Worm (Caenorhabditis elegans) whole organism, L2 larva: Measurements from ENCODE around the gene glb-29.

Source experiments
- C34F6.9 ChIP-seq: fragments of 150-350 bp; optimal IDR thresholded peaks from 2 replicates; lab custom pipeline; 2014; ENCODE audit warnings: missing biosample characterization, missing genetic modification characterization
- F13H6.1 ChIP-seq: sonication (generic microtip); optimal IDR thresholded peaks from 2 replicates; lab custom pipeline; 2016; ENCODE audit warnings: missing genetic modification characterization, missing compliant biosample characterization
- R02D3.7 ChIP-seq: fragments of 150-350 bp; optimal IDR thresholded peaks from 2 replicates; lab custom pipeline; 2014; ENCODE audit warnings: missing biosample characterization, missing genetic modification characterization
- Y55F3AM.14 ChIP-seq: fragments of 200-800 bp; sonication (Bioruptor generic); optimal IDR thresholded peaks from 2 replicates; lab custom pipeline; 2018; ENCODE audit warnings: mild to moderate bottlenecking, missing genetic modification characterization, missing compliant biosample characterization
- ZK546.5 ChIP-seq: sonication (generic microtip); optimal IDR thresholded peaks from 2 replicates; lab custom pipeline; 2017; ENCODE audit warnings: missing biosample characterization, missing genetic modification characterization
- alr-1 ChIP-seq: fragments of 150-350 bp; optimal IDR thresholded peaks from 2 replicates; lab custom pipeline; 2014; ENCODE audit warnings: missing biosample characterization, missing genetic modification characterization
- aly-2 ChIP-seq: fragments of 150-350 bp; optimal IDR thresholded peaks from 2 replicates; lab custom pipeline; 2014; ENCODE audit warnings: missing biosample characterization, missing genetic modification characterization
- ceh-16 ChIP-seq: fragments of 150-350 bp; optimal IDR thresholded peaks from 2 replicates; lab custom pipeline; 2014; ENCODE audit warnings: missing biosample characterization, missing genetic modification characterization
- ceh-82 ChIP-seq: fragments of 150-350 bp; optimal IDR thresholded peaks from 2 replicates; lab custom pipeline; 2014; ENCODE audit warnings: missing biosample characterization, missing genetic modification characterization
- crh-2 ChIP-seq: sonication (generic microtip); optimal IDR thresholded peaks from 2 replicates; lab custom pipeline; 2017; ENCODE audit warnings: missing biosample characterization, missing genetic modification characterization
- dmd-4 ChIP-seq: sonication (generic microtip); optimal IDR thresholded peaks from 2 replicates; lab custom pipeline; 2017; ENCODE audit warnings: missing biosample characterization, missing genetic modification characterization
- elt-3 ChIP-seq: sonication (generic microtip); optimal IDR thresholded peaks from 2 replicates; lab custom pipeline; 2017; ENCODE audit warnings: missing biosample characterization, missing genetic modification characterization
- fos-1 ChIP-seq: fragments of 150-350 bp; optimal IDR thresholded peaks from 2 replicates; lab custom pipeline; 2014; ENCODE audit warnings: missing biosample characterization, missing genetic modification characterization
- gmeb-1 ChIP-seq: fragments of 150-350 bp; optimal IDR thresholded peaks from 2 replicates; lab custom pipeline; 2014; ENCODE audit warnings: missing biosample characterization, missing genetic modification characterization
- lin-11 ChIP-seq: fragments of 150-350 bp; sonication (generic microtip); optimal IDR thresholded peaks from 2 replicates; lab custom pipeline; 2014; ENCODE audit warnings: missing biosample characterization, missing genetic modification characterization, inconsistent platforms, mixed read lengths
- lin-39 ChIP-seq: fragments of 150-350 bp; optimal IDR thresholded peaks from 2 replicates; lab custom pipeline; 2014; ENCODE audit warnings: missing biosample characterization, missing genetic modification reagents, missing genetic modification characterization
- mab-5 ChIP-seq: fragments of 150-350 bp; optimal IDR thresholded peaks from 2 replicates; lab custom pipeline; 2014; ENCODE audit warnings: missing biosample characterization, missing genetic modification characterization
- mdl-1 ChIP-seq, 2 experiments: fragments of 150-350 bp in 1 of 2; sonication (generic microtip) in 1 of 2; optimal IDR thresholded peaks; 2 replicates each; lab custom pipeline; 2017; ENCODE audit warnings: missing biosample characterization in 2 of 2, missing genetic modification characterization in 2 of 2
- nhr-12 ChIP-seq: fragments of 150-350 bp; optimal IDR thresholded peaks from 2 replicates; lab custom pipeline; 2014; ENCODE audit warnings: missing biosample characterization, missing genetic modification characterization
- nhr-129 ChIP-seq: fragments of 150-350 bp; optimal IDR thresholded peaks from 2 replicates; lab custom pipeline; 2014; ENCODE audit warnings: missing biosample characterization, missing genetic modification characterization
- nhr-21 ChIP-seq: fragments of 150-350 bp; optimal IDR thresholded peaks from 2 replicates; lab custom pipeline; 2014; ENCODE audit warnings: missing biosample characterization, missing genetic modification characterization
- nhr-23 ChIP-seq: fragments of 150-350 bp; optimal IDR thresholded peaks from 2 replicates; lab custom pipeline; 2014; ENCODE audit warnings: missing biosample characterization, missing genetic modification reagents, missing genetic modification characterization
- nhr-25 ChIP-seq: fragments of 150-350 bp; sonication (generic microtip); optimal IDR thresholded peaks from 3 replicates; lab custom pipeline; 2014; ENCODE audit warnings: missing biosample characterization, missing genetic modification characterization
- nhr-6 ChIP-seq: fragments of 150-350 bp; optimal IDR thresholded peaks from 2 replicates; lab custom pipeline; 2014; ENCODE audit warnings: missing biosample characterization, missing genetic modification characterization
- nhr-77 ChIP-seq: fragments of 150-350 bp; optimal IDR thresholded peaks from 2 replicates; lab custom pipeline; 2014; ENCODE audit warnings: missing biosample characterization, missing genetic modification characterization
- sem-4 ChIP-seq: fragments of 150-350 bp; optimal IDR thresholded peaks from 2 replicates; lab custom pipeline; 2014; ENCODE audit warnings: missing biosample characterization, missing genetic modification reagents, missing genetic modification characterization
- sma-3 ChIP-seq: sonication (generic microtip); optimal IDR thresholded peaks from 2 replicates; lab custom pipeline; 2016; ENCODE audit warnings: missing genetic modification reagents, missing genetic modification characterization, missing compliant biosample characterization
- sma-9 ChIP-seq, 2 experiments: fragments of 150-350 bp in 1 of 2; sonication (generic microtip) in 1 of 2; optimal IDR thresholded peaks; 2 replicates each; lab custom pipeline; 2014 to 2016; ENCODE audit warnings: missing genetic modification characterization in 2 of 2, mild to moderate bottlenecking in 1 of 2, missing biosample characterization in 1 of 2, missing compliant biosample characterization in 1 of 2, missing genetic modification reagents in 1 of 2, moderate library complexity in 1 of 2
- snpc-4 ChIP-seq: fragments of 150-350 bp; optimal IDR thresholded peaks from 2 replicates; lab custom pipeline; 2014; ENCODE audit warnings: missing biosample characterization, missing genetic modification characterization
- unc-39 ChIP-seq: fragments of 150-350 bp; optimal IDR thresholded peaks from 2 replicates; lab custom pipeline; 2014; ENCODE audit warnings: missing biosample characterization, missing genetic modification characterization
- unc-55 ChIP-seq: fragments of 150-350 bp; sonication (generic microtip); optimal IDR thresholded peaks from 3 replicates; lab custom pipeline; 2014; ENCODE audit warnings: missing biosample characterization, missing genetic modification reagents, missing genetic modification characterization
- unc-62 ChIP-seq: fragments of 150-350 bp; optimal IDR thresholded peaks from 2 replicates; lab custom pipeline; 2014; ENCODE audit warnings: missing biosample characterization, missing genetic modification reagents, missing genetic modification characterization
- zag-1 ChIP-seq: fragments of 150-350 bp; optimal IDR thresholded peaks from 2 replicates; lab custom pipeline; 2014; ENCODE audit warnings: missing biosample characterization, missing genetic modification characterization
- ztf-1 ChIP-seq: fragments of 200-800 bp; sonication (Bioruptor generic); conservative IDR thresholded peaks from 2 replicates; pipeline ENCODE4 v1.3.6; 2022; ENCODE audit warnings: missing genetic modification characterization, missing compliant biosample characterization
- ztf-11 ChIP-seq: sonication (generic microtip); optimal IDR thresholded peaks from 2 replicates; lab custom pipeline; 2017; ENCODE audit warnings: missing biosample characterization, missing genetic modification characterization

The glb-29 gene

DNA sequence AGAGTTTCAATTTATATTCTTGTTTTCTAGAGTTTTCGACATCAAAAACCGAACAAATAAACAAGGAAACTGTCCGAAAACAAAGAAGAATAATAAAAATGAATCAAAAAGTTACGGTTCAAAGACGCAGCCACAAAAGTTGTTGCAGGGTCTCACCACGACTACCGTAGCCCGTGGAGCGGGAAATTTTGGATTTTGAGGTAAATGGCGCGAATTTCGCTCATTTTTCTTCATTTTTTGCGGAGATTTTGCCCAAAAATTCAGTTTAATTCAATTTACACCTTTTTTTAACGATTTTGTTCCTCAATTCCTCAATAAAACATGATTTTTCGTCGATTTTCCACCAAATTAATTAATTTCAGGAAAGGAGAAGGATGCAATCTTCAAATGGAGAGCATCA, 40.6 kb upstream of the glb-29 start, which contains the start of gene mex-1:
TSS of gene mex-1 (plus strand) at position 363 of the 400 bp plus-strand sequence.
- TF ChIP-seq R02D3.7 (tag; lab: Kevin White, UChicago) (no peak), mdl-1 (tag; optimal IDR thresholded peaks at IDR 0.05; lab: Kevin White, UChicago) (no peak), sma-3 (no peak), gmeb-1 (tag; lab: Kevin White, UChicago) (no peak), C34F6.9 (tag; lab: Kevin White, UChicago) (no peak), nhr-129 (tag; lab: Kevin White, UChicago) (no peak), nhr-23 (tag; lab: Kevin White, UChicago) (no peak), snpc-4 (tag; lab: Kevin White, UChicago) (no peak), lin-11 (tag; lab: Kevin White, UChicago) (no peak), zag-1 (no peak), nhr-25 (tag; lab: Kevin White, UChicago) (no peak), unc-39 (no peak), F13H6.1 (tag; lab: Kevin White, UChicago) (no peak)

DNA sequence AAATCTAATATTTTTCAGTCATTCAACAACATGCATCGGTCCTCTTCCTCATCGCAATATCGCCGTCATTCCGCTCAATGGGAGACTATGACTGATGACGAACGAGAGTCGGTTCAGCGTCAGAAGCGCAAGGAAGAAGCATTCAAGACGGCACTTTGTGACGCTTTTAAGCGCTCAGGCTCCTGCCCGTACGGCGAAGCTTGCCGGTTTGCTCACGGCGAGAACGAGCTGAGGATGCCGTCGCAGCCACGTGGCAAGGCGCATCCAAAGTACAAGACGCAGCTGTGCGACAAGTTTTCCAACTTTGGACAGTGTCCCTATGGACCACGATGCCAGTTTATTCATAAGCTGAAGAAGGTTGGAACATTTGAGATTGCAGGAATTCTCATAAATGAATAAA, 39.8 kb upstream of the glb-29 start:
- TF ChIP-seq nhr-129 (tag; lab: Kevin White, UChicago), result no peak
- no peak for TF ChIP-seq F13H6.1 (tag; lab: Kevin White, UChicago)
- no peak for TF ChIP-seq mab-5
- no peak for TF ChIP-seq ztf-11
- TF ChIP-seq sem-4 (tag; lab: Kevin White, UChicago), result no peak
- no peak for TF ChIP-seq elt-3 (tag; lab: Kevin White, UChicago)
- no peak for TF ChIP-seq lin-39 (tag; lab: Kevin White, UChicago)
- TF ChIP-seq sma-9 (GFP tag; optimal IDR thresholded peaks at IDR 0.05; lab: Kevin White, UChicago), result no peak
- TF ChIP-seq sma-9 (tag; optimal IDR thresholded peaks at IDR 0.05; lab: Kevin White, UChicago), result no peak
- TF ChIP-seq, all 48 proteins: peak for 0

DNA sequence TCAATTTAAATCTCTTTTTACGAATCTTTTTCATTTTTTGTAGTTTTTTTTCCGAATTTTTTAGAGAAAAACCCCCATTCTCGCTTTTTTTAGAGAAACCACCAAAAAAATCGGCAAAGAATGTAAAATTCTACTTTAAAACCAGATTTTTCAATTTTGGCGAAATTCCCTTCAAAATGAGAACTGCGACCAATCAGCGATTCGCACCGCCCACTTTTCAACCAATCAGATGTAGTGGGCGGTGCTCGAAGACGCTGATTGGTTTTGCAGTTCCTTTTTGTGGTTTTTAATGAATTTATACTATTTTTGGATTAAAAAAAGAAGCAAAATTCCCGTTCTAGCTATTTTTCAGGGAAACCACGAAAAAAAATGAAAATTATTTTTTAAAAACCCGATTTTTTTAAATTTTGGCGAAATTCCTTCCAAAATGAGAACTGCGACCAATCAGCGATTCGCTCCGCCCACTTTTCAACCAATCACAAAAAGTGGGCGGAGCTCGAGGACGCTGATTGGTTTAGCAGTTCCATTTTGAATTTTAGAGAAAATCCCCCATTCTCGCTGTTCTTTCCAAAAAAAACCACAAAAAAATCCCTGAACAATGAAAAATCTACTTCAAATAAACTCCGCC, 37.7 kb upstream of the glb-29 start:
- TF ChIP-seq alr-1 (tag; lab: Kevin White, UChicago), result no peak
- no peak for TF ChIP-seq nhr-21
- TF ChIP-seq unc-62 (GFP tag; lab: Kevin White, UChicago), result no peak
- TF ChIP-seq fos-1, result no peak
- TF ChIP-seq ztf-1 (GFP tag; lab: Robert Waterston, UW), result no peak
- TF ChIP-seq sma-3, result no peak
- TF ChIP-seq ceh-16 (tag; lab: Kevin White, UChicago), result no peak
- no peak for TF ChIP-seq R02D3.7 (tag; lab: Kevin White, UChicago)
- TF ChIP-seq crh-2, result no peak
- no peak for TF ChIP-seq ceh-82
- no peak for TF ChIP-seq dmd-4 (tag; lab: Kevin White, UChicago)
- no peak for TF ChIP-seq nhr-6
- TF ChIP-seq zag-1, result no peak
- TF ChIP-seq nhr-25 (tag; lab: Kevin White, UChicago), result no peak
- no peak for TF ChIP-seq aly-2
- TF ChIP-seq nhr-77 (tag; lab: Kevin White, UChicago), result no peak

DNA sequence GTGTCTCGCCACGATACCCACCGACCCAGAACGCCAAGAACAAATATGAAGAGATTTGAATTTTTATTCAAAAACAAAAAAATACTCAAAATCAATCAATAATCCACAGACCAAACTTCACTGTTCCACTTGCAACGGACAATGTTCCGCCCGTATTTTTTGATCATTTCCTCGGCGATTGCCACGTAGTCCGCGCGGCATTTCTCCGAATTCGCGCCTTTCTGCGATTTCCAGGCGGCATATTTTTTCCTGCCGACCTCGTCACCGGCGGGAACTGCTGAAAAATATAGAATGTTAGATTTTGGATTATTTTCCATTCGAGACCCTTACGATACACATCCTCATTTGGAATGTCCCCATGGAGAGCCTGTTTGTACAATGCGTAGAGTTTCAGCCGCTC, 36.6 kb upstream of the glb-29 start:
- TF ChIP-seq alr-1 (tag; lab: Kevin White, UChicago), result no peak
- no peak for TF ChIP-seq ZK546.5 (tag; lab: Kevin White, UChicago)
- no peak for TF ChIP-seq ceh-82
- TF ChIP-seq unc-62 (GFP tag; lab: Kevin White, UChicago), result no peak
- no peak for TF ChIP-seq nhr-12 (tag; lab: Kevin White, UChicago)
- no peak for TF ChIP-seq mdl-1 (tag; optimal IDR thresholded peaks at IDR 0.05; lab: Kevin White, UChicago)
- TF ChIP-seq fos-1, result no peak
- no peak for TF ChIP-seq elt-3 (tag; lab: Kevin White, UChicago)
- no peak for TF ChIP-seq ztf-11
- no peak for TF ChIP-seq lin-11 (tag; lab: Kevin White, UChicago)
- TF ChIP-seq gmeb-1 (tag; lab: Kevin White, UChicago), result no peak
- no peak for TF ChIP-seq zag-1
- no peak for TF ChIP-seq unc-55 (GFP tag; lab: Kevin White, UChicago)
- no peak for TF ChIP-seq Y55F3AM.14 (GFP tag; lab: Kevin White, UChicago)
- TF ChIP-seq, all 48 proteins: peak for 0
